Worm (Caenorhabditis elegans) whole organism, L4 larva: ENCODE data around the gene txt-2.

Source experiments
- D1046.2 ChIP-seq: fragments of 200-800 bp; sonication (Bioruptor generic); IDR thresholded peaks from 2 replicates; pipeline ENCODE4 v1.3.6; 2022; ENCODE audit warnings: missing genetic modification characterization, missing compliant biosample characterization
- F10B5.3 ChIP-seq: sonication (generic microtip); optimal IDR thresholded peaks from 2 replicates; lab custom pipeline; 2016; ENCODE audit warnings: mild to moderate bottlenecking, missing genetic modification characterization, missing compliant biosample characterization
- F26F4.8 ChIP-seq: fragments of 200-800 bp; sonication (Bioruptor generic); conservative IDR thresholded peaks from 2 replicates; pipeline ENCODE4 v1.3.6; 2022; ENCODE audit warnings: missing genetic modification characterization, missing compliant biosample characterization
- F44E2.7 ChIP-seq: fragments of 200-800 bp; sonication (Bioruptor generic); IDR thresholded peaks from 2 replicates; pipeline ENCODE4 v2.1.2; 2022; ENCODE audit warnings: missing genetic modification characterization, missing compliant biosample characterization
- T20F7.1 ChIP-seq: fragments of 200-800 bp; sonication (Bioruptor generic); optimal IDR thresholded peaks from 2 replicates; lab custom pipeline; 2018; ENCODE audit warnings: mild to moderate bottlenecking, missing genetic modification characterization, missing compliant biosample characterization
- T26A8.4 ChIP-seq: fragments of 200-800 bp; sonication (Bioruptor generic); IDR thresholded peaks from 2 replicates; pipeline ENCODE4 v1.3.6; 2022; ENCODE audit warnings: missing genetic modification characterization, missing compliant biosample characterization
- Y105C5A.15 ChIP-seq: fragments of 200-800 bp; sonication (Bioruptor generic); IDR thresholded peaks from 2 replicates; pipeline ENCODE4 v1.3.6; 2022; ENCODE audit warnings: missing genetic modification characterization, missing compliant biosample characterization
- Y5F2A.4 ChIP-seq: fragments of 200-800 bp; sonication (Bioruptor generic); optimal IDR thresholded peaks from 2 replicates; lab custom pipeline; 2018; ENCODE audit warnings: mild to moderate bottlenecking, missing genetic modification characterization, missing compliant biosample characterization
- ZK337.2 ChIP-seq: fragments of 200-800 bp; sonication (Bioruptor generic); IDR thresholded peaks from 2 replicates; pipeline ENCODE4 v1.3.6; 2022; ENCODE audit warnings: missing genetic modification reagents, missing genetic modification characterization, missing compliant biosample characterization
- aha-1 ChIP-seq: fragments of 150-350 bp; peaks from one replicate; lab custom pipeline; 2014; ENCODE audit warnings: missing biosample characterization, missing genetic modification characterization
- ama-1 ChIP-seq: fragments of 150-350 bp; optimal IDR thresholded peaks from 2 replicates; lab custom pipeline; 2014; ENCODE audit warnings: inconsistent platforms, mixed read lengths
- attf-4 ChIP-seq: sonication (generic microtip); optimal IDR thresholded peaks from 3 replicates; lab custom pipeline; 2017; ENCODE audit warnings: missing biosample characterization, missing genetic modification characterization
- ceh-28 ChIP-seq: fragments of 150-350 bp; optimal IDR thresholded peaks from 2 replicates; lab custom pipeline; 2014; ENCODE audit warnings: missing biosample characterization, missing genetic modification reagents, missing genetic modification characterization
- ceh-32 ChIP-seq: sonication (generic microtip); optimal IDR thresholded peaks from 2 replicates; lab custom pipeline; 2016; ENCODE audit warnings: mild to moderate bottlenecking, missing genetic modification characterization, missing compliant biosample characterization; ENCODE audit not compliant: poor library complexity
- ceh-82 ChIP-seq: sonication (generic microtip); optimal IDR thresholded peaks from 2 replicates; lab custom pipeline; 2017; ENCODE audit warnings: missing biosample characterization, missing genetic modification characterization
- daf-19 ChIP-seq: fragments of 200-800 bp; sonication (Bioruptor generic); conservative IDR thresholded peaks from 2 replicates; pipeline ENCODE4 v1.3.6; 2022; ENCODE audit warnings: missing genetic modification characterization, missing compliant biosample characterization
- daf-8 ChIP-seq: fragments of 200-800 bp; sonication (Bioruptor generic); IDR thresholded peaks from 2 replicates; pipeline ENCODE4 v1.3.6; 2022; ENCODE audit warnings: missing genetic modification characterization, missing compliant biosample characterization
- dmd-8 ChIP-seq: fragments of 200-800 bp; sonication (Bioruptor generic); IDR thresholded peaks from 2 replicates; pipeline ENCODE4 v1.3.6; 2022; ENCODE audit warnings: missing genetic modification characterization, missing compliant biosample characterization
- duxl-1 ChIP-seq: sonication (generic microtip); optimal IDR thresholded peaks from 2 replicates; lab custom pipeline; 2016; ENCODE audit warnings: mild to moderate bottlenecking, missing genetic modification characterization, moderate library complexity, missing compliant biosample characterization; ENCODE audit not compliant: poor library complexity
- fos-1 ChIP-seq: fragments of 150-350 bp; optimal IDR thresholded peaks from 2 replicates; lab custom pipeline; 2014; ENCODE audit warnings: missing biosample characterization, missing genetic modification characterization
- hlh-30 ChIP-seq: sonication (generic microtip); optimal IDR thresholded peaks from 2 replicates; lab custom pipeline; 2017; ENCODE audit warnings: antibody characterized with exemption, mild to moderate bottlenecking, missing genetic modification characterization, missing compliant biosample characterization; ENCODE audit not compliant: insufficient read depth
- hmg-1.1 ChIP-seq: fragments of 200-800 bp; sonication (Bioruptor generic); IDR thresholded peaks from 2 replicates; pipeline ENCODE4 v1.3.6; 2022; ENCODE audit warnings: missing genetic modification reagents, missing genetic modification characterization, missing compliant biosample characterization
- jun-1 ChIP-seq: fragments of 150-350 bp; optimal IDR thresholded peaks from 2 replicates; lab custom pipeline; 2014; ENCODE audit warnings: missing biosample characterization, missing genetic modification reagents, missing genetic modification characterization
- lin-15B ChIP-seq: fragments of 150-350 bp; sonication (generic microtip); optimal IDR thresholded peaks from 3 replicates; lab custom pipeline; 2014; ENCODE audit warnings: missing biosample characterization, missing genetic modification characterization
- lin-39 ChIP-seq: fragments of 150-350 bp; optimal IDR thresholded peaks from 2 replicates; lab custom pipeline; 2014; ENCODE audit warnings: missing biosample characterization, missing genetic modification reagents, missing genetic modification characterization
- madf-5 ChIP-seq, 2 experiments: fragments of 200-800 bp; sonication (Bioruptor generic); IDR thresholded peaks; 2 replicates each; pipeline ENCODE4 v1.3.6; 2022; ENCODE audit warnings: missing compliant biosample characterization in 2 of 2, missing genetic modification characterization in 2 of 2
- mxl-2 ChIP-seq: fragments of 200-800 bp; sonication (Bioruptor generic); conservative IDR thresholded peaks from 2 replicates; pipeline ENCODE4 v1.3.6; 2022; ENCODE audit warnings: missing genetic modification reagents, missing genetic modification characterization, missing compliant biosample characterization
- mxl-3 ChIP-seq: fragments of 200-800 bp; sonication (Bioruptor generic); optimal IDR thresholded peaks from 2 replicates; lab custom pipeline; 2018; ENCODE audit warnings: mild to moderate bottlenecking, missing genetic modification characterization, missing compliant biosample characterization
- nhr-28 ChIP-seq: fragments of 150-350 bp; optimal IDR thresholded peaks from 2 replicates; lab custom pipeline; 2014; ENCODE audit warnings: missing biosample characterization, missing genetic modification characterization
- nhr-41 ChIP-seq: fragments of 200-800 bp; sonication (Bioruptor generic); IDR thresholded peaks from 2 replicates; pipeline ENCODE4 v1.3.6; 2022; ENCODE audit warnings: missing genetic modification reagents, missing genetic modification characterization, missing compliant biosample characterization
- nhr-48 ChIP-seq: sonication (generic microtip); optimal IDR thresholded peaks from 2 replicates; lab custom pipeline; 2016; ENCODE audit warnings: mild to moderate bottlenecking, missing genetic modification characterization, missing compliant biosample characterization
- nhr-6 ChIP-seq: fragments of 150-350 bp; optimal IDR thresholded peaks from 2 replicates; lab custom pipeline; 2014; ENCODE audit warnings: missing biosample characterization, missing genetic modification characterization
- nhr-76 ChIP-seq: fragments of 150-350 bp; optimal IDR thresholded peaks from 2 replicates; lab custom pipeline; 2014; ENCODE audit warnings: missing biosample characterization, missing genetic modification characterization
- nhr-77 ChIP-seq: fragments of 150-350 bp; optimal IDR thresholded peaks from 2 replicates; lab custom pipeline; 2014; ENCODE audit warnings: missing biosample characterization, missing genetic modification characterization
- pha-4 ChIP-seq, 2 experiments: fragments of 150-350 bp in 1 of 2; fragments of 200-800 bp in 1 of 2; sonication (Bioruptor generic) in 1 of 2; IDR thresholded peaks in 1 of 2; optimal IDR thresholded peaks in 1 of 2; 2 replicates each; pipeline versions ENCODE4 v1.3.6 to Lab custom; 2014 to 2022; ENCODE audit warnings: missing genetic modification characterization in 2 of 2, missing genetic modification reagents in 2 of 2, missing biosample characterization in 1 of 2, missing compliant biosample characterization in 1 of 2
- pqm-1 ChIP-seq: sonication (generic microtip); optimal IDR thresholded peaks from 2 replicates; lab custom pipeline; 2017; ENCODE audit warnings: missing biosample characterization, missing genetic modification characterization
- rbr-2 ChIP-seq: sonication (generic microtip); optimal IDR thresholded peaks from 2 replicates; lab custom pipeline; 2016; ENCODE audit warnings: missing genotype, missing genetic modification characterization, missing compliant biosample characterization
- saeg-2 ChIP-seq: fragments of 200-800 bp; sonication (Bioruptor generic); IDR thresholded peaks from 2 replicates; pipeline ENCODE4 v1.3.6; 2022; ENCODE audit warnings: missing genetic modification reagents, missing genetic modification characterization, missing compliant biosample characterization
- set-16 ChIP-seq: fragments of 200-800 bp; sonication (Bioruptor generic); IDR thresholded peaks from 2 replicates; pipeline ENCODE4 v1.3.6; 2022; ENCODE audit warnings: missing genetic modification reagents, missing genetic modification characterization, missing compliant biosample characterization
- skn-1 ChIP-seq: fragments of 150-350 bp; optimal IDR thresholded peaks from 2 replicates; lab custom pipeline; 2014; ENCODE audit warnings: missing biosample characterization, missing genetic modification characterization
- spr-1 ChIP-seq: sonication (generic microtip); optimal IDR thresholded peaks from 2 replicates; lab custom pipeline; 2016; ENCODE audit warnings: mild to moderate bottlenecking, missing genetic modification characterization, missing compliant biosample characterization
- spr-3 ChIP-seq: fragments of 200-800 bp; sonication (Bioruptor generic); optimal IDR thresholded peaks from 2 replicates; lab custom pipeline; 2018; ENCODE audit warnings: mild to moderate bottlenecking, missing genetic modification characterization, missing compliant biosample characterization
- tag-97 ChIP-seq: fragments of 200-800 bp; sonication (Bioruptor generic); IDR thresholded peaks from 2 replicates; pipeline ENCODE4 v1.3.6; 2022; ENCODE audit warnings: missing genetic modification characterization, missing compliant biosample characterization
- unc-39 ChIP-seq: sonication (generic microtip); optimal IDR thresholded peaks from 2 replicates; lab custom pipeline; 2017; ENCODE audit warnings: missing biosample characterization, missing genetic modification characterization
- unc-62 ChIP-seq, 3 experiments: fragments of 150-350 bp in 1 of 3; sonication (generic microtip); optimal IDR thresholded peaks in 2 of 3; peaks in 1 of 3; 1 replicate in 1 of 3; 2 replicates in 2 of 3; lab custom pipeline; 2014 to 2017; ENCODE audit warnings: missing biosample characterization in 3 of 3, missing genetic modification characterization in 3 of 3, missing genetic modification reagents in 3 of 3, missing genotype in 1 of 3
- vab-7 ChIP-seq: fragments of 200-800 bp; sonication (Bioruptor generic); IDR thresholded peaks from 2 replicates; pipeline ENCODE4 v1.3.6; 2022; ENCODE audit warnings: missing genetic modification reagents, missing genetic modification characterization, missing compliant biosample characterization
- zfp-2 ChIP-seq: sonication (generic microtip); optimal IDR thresholded peaks from 2 replicates; lab custom pipeline; 2016; ENCODE audit warnings: mild to moderate bottlenecking, missing genetic modification characterization, missing compliant biosample characterization
- zip-11 ChIP-seq: fragments of 200-800 bp; sonication (Bioruptor generic); IDR thresholded peaks from 2 replicates; pipeline ENCODE4 v1.3.6; 2022; ENCODE audit warnings: missing genetic modification characterization, missing compliant biosample characterization
- zip-2 ChIP-seq: fragments of 150-350 bp; optimal IDR thresholded peaks from 2 replicates; lab custom pipeline; 2014; ENCODE audit warnings: missing biosample characterization, missing genetic modification characterization
- ztf-11 ChIP-seq: fragments of 150-350 bp; optimal IDR thresholded peaks from 2 replicates; lab custom pipeline; 2014; ENCODE audit warnings: missing biosample characterization, missing genetic modification characterization
- ztf-7 ChIP-seq: fragments of 150-350 bp; optimal IDR thresholded peaks from 2 replicates; lab custom pipeline; 2014; ENCODE audit warnings: missing biosample characterization, missing genetic modification characterization

Gene txt-2

DNA sequence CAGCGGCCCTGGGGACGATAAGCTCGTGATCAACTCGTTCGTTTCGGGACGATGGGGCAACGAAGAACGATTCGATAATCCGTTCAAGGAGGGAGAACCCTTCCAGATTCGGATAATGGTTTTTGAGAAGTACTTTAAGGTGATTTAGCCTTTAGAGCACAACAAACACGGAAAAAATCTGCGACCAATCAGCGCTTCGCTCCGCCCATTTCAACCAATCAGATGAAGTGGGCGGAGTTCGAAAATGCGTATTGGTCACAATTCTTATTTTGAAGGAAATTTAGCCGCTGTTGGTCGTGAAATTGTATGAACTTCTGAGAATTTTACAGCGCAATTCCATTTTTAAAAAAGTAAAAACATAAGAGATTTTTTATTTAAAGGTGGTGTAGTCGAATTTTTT is 33.5 kb downstream of the txt-2 start:
- TF ChIP-seq rbr-2: no peak
- TF ChIP-seq ceh-32 (tag; lab: Kevin White, UChicago): no peak
- TF ChIP-seq zfp-2 (tag; lab: Kevin White, UChicago): no peak
- TF ChIP-seq daf-19 (GFP tag; lab: Robert Waterston, UW): no peak
- TF ChIP-seq ceh-28 (tag; lab: Kevin White, UChicago): no peak
- TF ChIP-seq spr-1: no peak
- no peak for TF ChIP-seq attf-4 (tag; lab: Kevin White, UChicago)
- no peak for TF ChIP-seq T26A8.4 (GFP tag; lab: Robert Waterston, UW)
- TF ChIP-seq Y105C5A.15 (GFP tag; lab: Robert Waterston, UW): no peak
- no peak for TF ChIP-seq nhr-77
- TF ChIP-seq daf-8: no peak
- no peak for TF ChIP-seq ZK337.2 (GFP tag; lab: Robert Waterston, UW)
- TF ChIP-seq duxl-1 (tag; lab: Kevin White, UChicago): no peak
- no peak for TF ChIP-seq nhr-48
- TF ChIP-seq dmd-8 (GFP tag; lab: Robert Waterston, UW): no peak
- no peak for TF ChIP-seq fos-1

DNA sequence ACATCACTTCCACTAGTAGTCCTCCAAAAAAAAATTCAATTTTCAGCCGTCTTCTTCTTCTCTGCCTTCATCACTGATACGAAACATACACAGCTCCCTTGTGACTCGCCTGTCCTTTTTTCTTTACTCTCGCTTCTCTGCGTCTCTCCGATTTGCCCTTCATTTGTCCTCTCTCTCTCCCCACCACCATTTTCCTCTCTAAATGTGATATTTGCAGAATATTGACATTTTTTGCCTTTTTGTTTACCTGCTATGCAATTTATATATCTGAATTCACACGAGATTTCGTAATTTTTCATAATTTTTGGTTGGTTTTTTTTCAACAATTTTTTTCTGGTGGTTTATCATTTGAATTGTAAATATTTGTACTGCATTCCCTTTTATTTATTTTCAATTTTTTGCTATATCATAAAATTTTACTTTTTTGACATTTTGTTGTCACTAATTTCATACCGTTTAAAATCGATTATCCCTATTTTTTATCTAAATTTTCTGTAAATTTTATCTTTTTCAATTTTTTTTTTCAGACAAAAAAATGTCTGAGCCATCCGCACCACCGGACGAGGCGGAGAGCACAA is 36.4 kb downstream of the txt-2 start, which contains the start of gene lec-12:
Gene lec-12, plus strand, starts transcription at position 528 of the 578 bp plus-strand sequence.
- TF ChIP-seq ztf-11 (no peak), nhr-41 (GFP tag; lab: Robert Waterston, UW) (no peak), ztf-7 (tag; lab: Kevin White, UChicago) (no peak), hmg-1.1 (peak; percentile 35; the same call in 1 of the 2 replicates), nhr-6 (peak; percentile 24), F44E2.7 (GFP tag; lab: Robert Waterston, UW) (no peak), hlh-30 (tag; lab: Kevin White, UChicago) (peak; percentile 65), T20F7.1 (GFP tag; lab: Kevin White, UChicago) (no peak), saeg-2 (GFP tag; lab: Robert Waterston, UW) (no peak), nhr-77 (no peak), F26F4.8 (GFP tag; lab: Robert Waterston, UW) (no peak), unc-39 (tag; lab: Kevin White, UChicago) (no peak), ceh-82 (tag; lab: Kevin White, UChicago) (no peak), pqm-1 (tag; lab: Kevin White, UChicago) (no peak), spr-3 (no peak), pha-4 (GFP tag; IDR thresholded peaks at IDR 0.05; lab: Robert Waterston, UW) (no peak), pha-4 (tag; optimal IDR thresholded peaks at IDR 0.05; lab: Kevin White, UChicago) (peak; percentile 91), ZK337.2 (GFP tag; lab: Robert Waterston, UW) (no peak), zip-11 (GFP tag; lab: Robert Waterston, UW) (no peak), D1046.2 (GFP tag; lab: Robert Waterston, UW) (no peak), set-16 (GFP tag; lab: Robert Waterston, UW) (no peak), jun-1 (tag; lab: Kevin White, UChicago) (no peak), madf-5 (GFP tag; IDR thresholded peaks at IDR 0.05; lab: Robert Waterston, UW) (no peak), zip-2 (tag; lab: Kevin White, UChicago) (peak; percentile 79), mxl-2 (GFP tag; lab: Robert Waterston, UW) (no peak), F10B5.3 (tag; lab: Kevin White, UChicago) (no peak), nhr-28 (no peak), nhr-76 (no peak), aha-1 (tag; lab: Kevin White, UChicago) (no peak), mxl-3 (GFP tag; lab: Kevin White, UChicago) (no peak), dmd-8 (GFP tag; lab: Robert Waterston, UW) (no peak), ama-1 (lab: Kevin White, UChicago) (no peak), skn-1 (no peak), lin-15B (tag; lab: Kevin White, UChicago) (no peak), vab-7 (GFP tag; lab: Robert Waterston, UW) (no peak), unc-62 (GFP tag; optimal IDR thresholded peaks at IDR 0.05 in 1 of 2; lab: Kevin White, UChicago) (no peak), unc-62 (tag; optimal IDR thresholded peaks at IDR 0.05; lab: Kevin White, UChicago) (no peak), lin-39 (no peak), tag-97 (GFP tag; lab: Robert Waterston, UW) (no peak), Y5F2A.4 (GFP tag; lab: Kevin White, UChicago) (no peak)
